Worm (Caenorhabditis elegans): ENCODE measurements around the gene F17C8.3.
A peak's percentile ranks its signal among the peaks of the same experiment; 100 is the strongest.

The F17C8.3 gene

ce11 chrIII:4756983-4757382 is 25.2 kb downstream of the F17C8.3 start, which contains the start of gene fbxl-2:
TSS of gene fbxl-2 (plus strand) at chrIII:4757260.
- no peak for TF ChIP-seq blmp-1 (tag; optimal IDR thresholded peaks at IDR 0.05)
- peak; percentile 89 for TF ChIP-seq sptf-1 (tag; optimal IDR thresholded peaks at IDR 0.05)
- TF ChIP-seq elt-1 (tag; optimal IDR thresholded peaks at IDR 0.05; ENCODE audit: borderline replicate concordance, insufficient read depth): no peak
- no peak for TF ChIP-seq snpc-4 (tag; optimal IDR thresholded peaks at IDR 0.05)
- no peak for TF ChIP-seq ces-1 (GFP tag; optimal IDR thresholded peaks at IDR 0.05)
- no peak for TF ChIP-seq zip-8 (tag; optimal IDR thresholded peaks at IDR 0.05)
- TF ChIP-seq elt-3 (tag; optimal IDR thresholded peaks at IDR 0.05): peak; percentile 71
- peak; percentile 34 for TF ChIP-seq hlh-1 (tag; optimal IDR thresholded peaks at IDR 0.05)
- peak; percentile 33 for TF ChIP-seq nhr-2 (tag; optimal IDR thresholded peaks at IDR 0.05)
- TF ChIP-seq tbx-8 (GFP tag; optimal IDR thresholded peaks at IDR 0.05): peak; percentile 47
- no peak for TF ChIP-seq nhr-76 (tag; optimal IDR thresholded peaks at IDR 0.05)
- peak; percentile 77 for TF ChIP-seq mls-2 (tag; optimal IDR thresholded peaks at IDR 0.05)
- peak; percentile 94 for TF ChIP-seq nhr-237 (tag; optimal IDR thresholded peaks at IDR 0.05)
- TF ChIP-seq ceh-43 (GFP tag; optimal IDR thresholded peaks at IDR 0.05): peak; percentile 68
- peak; percentile 95 for TF ChIP-seq mep-1 (tag; optimal IDR thresholded peaks at IDR 0.05)
- TF ChIP-seq ceh-39 (tag; optimal IDR thresholded peaks at IDR 0.05): peak; percentile 78
- peak; percentile 41 for TF ChIP-seq bed-3 (GFP tag; optimal IDR thresholded peaks at IDR 0.05)
- TF ChIP-seq nhr-28 (tag; optimal IDR thresholded peaks at IDR 0.05): no peak
- TF ChIP-seq lin-32 (GFP tag; optimal IDR thresholded peaks at IDR 0.05): peak; percentile 72
- peak; percentile 73 for TF ChIP-seq ceh-83 (GFP tag; optimal IDR thresholded peaks at IDR 0.05)
- peak; percentile 63 for TF ChIP-seq nhr-12 (tag; optimal IDR thresholded peaks at IDR 0.05)
- peak; percentile 98 for TF ChIP-seq lin-13 (tag; optimal IDR thresholded peaks at IDR 0.05)
- TF ChIP-seq drap-1 (GFP tag; optimal IDR thresholded peaks at IDR 0.05): peak; percentile 80
- TF ChIP-seq unc-120 (tag; optimal IDR thresholded peaks at IDR 0.05; ENCODE audit: poor library complexity, severe bottlenecking): peak; percentile 51
- TF ChIP-seq ham-2 (GFP tag; optimal IDR thresholded peaks at IDR 0.05): peak; percentile 58
- TF ChIP-seq unc-39 (tag; optimal IDR thresholded peaks at IDR 0.05): no peak
- peak; percentile 84 for TF ChIP-seq cnd-1 (tag; optimal IDR thresholded peaks at IDR 0.05)
- TF ChIP-seq unc-62 (GFP tag; optimal IDR thresholded peaks at IDR 0.05): no peak
- peak; percentile 46 for TF ChIP-seq sem-2 (GFP tag; optimal IDR thresholded peaks at IDR 0.05)
- TF ChIP-seq flh-1 (GFP tag; optimal IDR thresholded peaks at IDR 0.05): peak; percentile 10
- peak; percentile 83 for TF ChIP-seq M03D4.4 (tag; optimal IDR thresholded peaks at IDR 0.05)
- TF ChIP-seq mab-5 (tag; optimal IDR thresholded peaks at IDR 0.05): peak; percentile 50
- TF ChIP-seq pha-4 (tag; optimal IDR thresholded peaks at IDR 0.05): peak; percentile 94
- peak; percentile 73 for TF ChIP-seq ztf-11 (tag; optimal IDR thresholded peaks at IDR 0.05)
- peak; percentile 92 for TF ChIP-seq lsy-2 (tag; optimal IDR thresholded peaks at IDR 0.05)

ce11 chrIII:4762846-4763245 is 31.1 kb downstream of the F17C8.3 start:
- TF ChIP-seq M03D4.4 (tag; optimal IDR thresholded peaks at IDR 0.05): no peak
- TF ChIP-seq ceh-83 (GFP tag; optimal IDR thresholded peaks at IDR 0.05): no peak

ce11 chrIII:4763509-4763908 is 31.8 kb downstream of the F17C8.3 start, which contains the start of gene B0393.4:
TSS of gene B0393.4 (minus strand) at chrIII:4763609.
- TF ChIP-seq zip-8 (tag; optimal IDR thresholded peaks at IDR 0.05) (peak; percentile 11), mep-1 (tag; optimal IDR thresholded peaks at IDR 0.05) (no peak), ceh-83 (GFP tag; optimal IDR thresholded peaks at IDR 0.05) (no peak)

- no peak for TF ChIP-seq elt-1 (tag; optimal IDR thresholded peaks at IDR 0.05; ENCODE audit: borderline replicate concordance, insufficient read depth)
- peak; percentile 4 for TF ChIP-seq ham-2 (GFP tag; optimal IDR thresholded peaks at IDR 0.05)
- no peak for TF ChIP-seq ces-1 (GFP tag; optimal IDR thresholded peaks at IDR 0.05)
These were observed 33.7 kb downstream of the F17C8.3 start, which contains the start of gene B0393.5 for ce11 chrIII:4765474-4765873. TSS of gene B0393.5 (plus strand) at chrIII:4765774.

Data from whole organism, mixed stage, embryonic.